Worm (Caenorhabditis elegans) whole organism, young adult: ENCODE results near the gene cblc-1.

Source experiments
- Y56A3A.18 ChIP-seq: fragments of 200-800 bp; sonication (Bioruptor generic); IDR thresholded peaks from 2 replicates; pipeline ENCODE4 v1.3.6; 2022; ENCODE audit warnings: missing genetic modification reagents, missing genetic modification characterization, missing compliant biosample characterization
- Y79H2A.3 ChIP-seq: fragments of 200-800 bp; sonication (Bioruptor generic); conservative IDR thresholded peaks from 2 replicates; pipeline ENCODE4 v1.3.6; 2022; ENCODE audit warnings: missing genetic modification reagents, missing genetic modification characterization, missing compliant biosample characterization
- hmg-1.2 ChIP-seq: fragments of 200-800 bp; sonication (Bioruptor generic); IDR thresholded peaks from 2 replicates; pipeline ENCODE4 v1.3.6; 2022; ENCODE audit warnings: missing genetic modification reagents, missing genetic modification characterization, missing compliant biosample characterization
- madf-10 ChIP-seq: sonication (generic microtip); optimal IDR thresholded peaks from 2 replicates; lab custom pipeline; 2016; ENCODE audit warnings: mild to moderate bottlenecking, missing genetic modification characterization, missing compliant biosample characterization

ce11 chrII:4945695-4946094 lies 4.7 kb upstream of the cblc-1 start, which contains the start of the genes gldi-11 and ZK546.2:
- TF ChIP-seq Y56A3A.18 (GFP tag; lab: Robert Waterston, UW) (no peak), Y79H2A.3 (GFP tag; lab: Robert Waterston, UW) (no peak), hmg-1.2 (no peak), madf-10 (tag; lab: Kevin White, UChicago) (no peak)
